Worm (Caenorhabditis elegans): ENCODE data around the gene trp-2.

ce11 chrIII:943426-943927, 48.2 kb upstream of the trp-2 start, which contains the start of gene fbxa-59:
- no peak for TF ChIP-seq ztf-11 (tag; optimal IDR thresholded peaks at IDR 0.05)
- no peak for TF ChIP-seq sem-2 (GFP tag; optimal IDR thresholded peaks at IDR 0.05)
- no peak for TF ChIP-seq mls-2 (tag; optimal IDR thresholded peaks at IDR 0.05)
- no peak for TF ChIP-seq mep-1 (tag; optimal IDR thresholded peaks at IDR 0.05)
- no peak for TF ChIP-seq bed-3 (GFP tag; optimal IDR thresholded peaks at IDR 0.05)
- no peak for TF ChIP-seq hlh-1 (tag; optimal IDR thresholded peaks at IDR 0.05)
- TF ChIP-seq lin-13 (tag; optimal IDR thresholded peaks at IDR 0.05) = no peak
